Fruit fly (Drosophila melanogaster): ENCODE data around the gene CG46339.
A peak's percentile ranks its signal among the peaks of the same experiment; 100 is the strongest.

CG46339 gene

dm6 chr3R:26875544-26876027, 40.0 kb upstream of the CG46339 start, which contains the start of gene Rb97D (continued):
- TF ChIP-seq tin (GFP tag; optimal IDR thresholded peaks at IDR 0.05) (peak; percentile 64), CG14667 (GFP tag; IDR thresholded peaks at IDR 0.05) (peak; percentile 51; the same call in 1 of the 2 replicates), Doc3 (GFP tag; IDR thresholded peaks at IDR 0.05; ENCODE audit: partially characterized antibody) (peak; percentile 93), CG15696 (tag; optimal IDR thresholded peaks at IDR 0.05) (peak; percentile 75), CG18599 (GFP tag; optimal IDR thresholded peaks at IDR 0.05) (peak; percentile 83), tx (GFP tag; optimal IDR thresholded peaks at IDR 0.05) (peak; percentile 48), tio (GFP tag; optimal IDR thresholded peaks at IDR 0.05) (no peak), Kr (GFP tag; optimal IDR thresholded peaks at IDR 0.05) (no peak), her (GFP tag; optimal IDR thresholded peaks at IDR 0.05) (peak; percentile 66), Eip74EF (GFP tag; optimal IDR thresholded peaks at IDR 0.05) (peak in 1 of 2 experiments; percentile 66), CG13424 (tag; optimal IDR thresholded peaks at IDR 0.05) (peak; percentile 81), pnt (GFP tag; optimal IDR thresholded peaks at IDR 0.05) (peak; percentile 49), pan (optimal IDR thresholded peaks at IDR 0.05) (no peak), pan (GFP tag; optimal IDR thresholded peaks at IDR 0.05 in 1 of 2, IDR thresholded peaks at IDR 0.05 in 1 of 2) (peak in 1 of 2 experiments; percentile 84), CG6765 (GFP tag; optimal IDR thresholded peaks at IDR 0.05) (peak; percentile 67), stc (GFP tag; IDR thresholded peaks at IDR 0.05) (0 out of 2 replicates have a peak, but pooled peaks have one; percentile 46), CG3847 (GFP tag; IDR thresholded peaks at IDR 0.05) (peak; percentile 74), CG1529 (GFP tag; optimal IDR thresholded peaks at IDR 0.05) (peak; percentile 49), jumu (GFP tag; optimal IDR thresholded peaks at IDR 0.05) (peak; percentile 29), CG6813 (GFP tag; optimal IDR thresholded peaks at IDR 0.05) (peak; percentile 19), Ada2b (GFP tag; IDR thresholded peaks at IDR 0.05) (peak; percentile 72), CG17612 (GFP tag; IDR thresholded peaks at IDR 0.05) (no peak), kay (GFP tag; optimal IDR thresholded peaks at IDR 0.05) (peak; percentile 43), hbn (GFP tag; IDR thresholded peaks at IDR 0.05; ENCODE audit: partially characterized antibody) (peak; percentile 91), Nf-YB (GFP tag; optimal IDR thresholded peaks at IDR 0.05) (peak; percentile 50), CG6689 (GFP tag; IDR thresholded peaks at IDR 0.05) (peak; percentile 71), CG12942 (GFP tag; optimal IDR thresholded peaks at IDR 0.05) (peak; percentile 48), GATAe (GFP tag; conservative IDR thresholded peaks at IDR 0.05) (no peak), Dfd (GFP tag; optimal IDR thresholded peaks at IDR 0.05) (no peak), CG14050 (GFP tag; IDR thresholded peaks at IDR 0.05) (peak; percentile 47; the same call in 2 of the 3 replicates), BtbVII (GFP tag; optimal IDR thresholded peaks at IDR 0.05) (no peak), Aef1 (GFP tag; IDR thresholded peaks at IDR 0.05) (peak; percentile 26; the same call in 1 of the 3 replicates), insv (GFP tag; optimal IDR thresholded peaks at IDR 0.05) (peak in 1 of 2 experiments; percentile 17), CG6791 (GFP tag; IDR thresholded peaks at IDR 0.05; ENCODE audit: partially characterized antibody) (peak; percentile 85), Rfx (GFP tag; IDR thresholded peaks at IDR 0.05) (peak; percentile 85)

dm6 chr3R:26876432-26876831, 39.1 kb upstream of the CG46339 start, which contains the start of gene CG5500:
TSS of gene CG5500 (plus strand) at chr3R:26876630.
- TF ChIP-seq ase (GFP tag; IDR thresholded peaks at IDR 0.05) (no peak), CG2120 (GFP tag; optimal IDR thresholded peaks at IDR 0.05) (no peak), MESR4 (GFP tag; optimal IDR thresholded peaks at IDR 0.05) (peak; percentile 52), CG9437 (GFP tag; optimal IDR thresholded peaks at IDR 0.05) (no peak), pzg (GFP tag; optimal IDR thresholded peaks at IDR 0.05) (peak; percentile 50), HLHmδ (GFP tag; optimal IDR thresholded peaks at IDR 0.05) (no peak), Gsc (GFP tag; IDR thresholded peaks at IDR 0.05) (no peak), PHDP (tag; optimal IDR thresholded peaks at IDR 0.05) (peak; percentile 26), E2f1 (GFP tag; IDR thresholded peaks at IDR 0.05) (no peak), luna (GFP tag; optimal IDR thresholded peaks at IDR 0.05) (no peak), zen2 (GFP tag; IDR thresholded peaks at IDR 0.05; ENCODE audit: partially characterized antibody) (peak; percentile 43; the same call in 1 of the 3 replicates), CG4730 (GFP tag; IDR thresholded peaks at IDR 0.05) (no peak), run (tag; optimal IDR thresholded peaks at IDR 0.05) (no peak), CG8281 (tag; optimal IDR thresholded peaks at IDR 0.05) (no peak), Stat92E (GFP tag; optimal IDR thresholded peaks at IDR 0.05) (no peak), fd96Cb (tag; optimal IDR thresholded peaks at IDR 0.05) (no peak), B-H2 (GFP tag; optimal IDR thresholded peaks at IDR 0.05) (no peak)
